Fruit fly (Drosophila melanogaster) Kc167 (cell line): Measurements from ENCODE around the gene baf.

Experiments
- Myc ChIP-seq: fragments of >200 bp; optimal IDR thresholded peaks from 2 replicates; lab custom pipeline; 2017; ENCODE audit warnings: missing external identifiers
- Sin3A ChIP-seq: fragments of >200 bp; optimal IDR thresholded peaks from 2 replicates; lab custom pipeline; 2018; ENCODE audit warnings: missing external identifiers
- h ChIP-seq: fragments of >200 bp; optimal IDR thresholded peaks from 3 replicates; lab custom pipeline; 2018; ENCODE audit warnings: missing external identifiers
- insv ChIP-seq: fragments of >200 bp; optimal IDR thresholded peaks from 3 replicates; lab custom pipeline; 2018; ENCODE audit warnings: missing external identifiers
- psq ChIP-seq: fragments of >200 bp; optimal IDR thresholded peaks from 2 replicates; lab custom pipeline; 2017; ENCODE audit warnings: missing external identifiers
- ttk ChIP-seq: sonication (Bioruptor generic); optimal IDR thresholded peaks from 2 replicates; lab custom pipeline; 2017; ENCODE audit warnings: missing external identifiers

Gene baf

dm6 chr2L:8009283-8010211, 19.7 kb upstream of the baf start, which contains the start of gene CG12560:
Gene CG12560 (minus strand): TSS chr2L:8009477.
- no peak for TF ChIP-seq h
- no peak for TF ChIP-seq Sin3A (lab: Kevin White, UChicago)
- no peak for TF ChIP-seq insv (lab: Kevin White, UChicago)
- no peak for TF ChIP-seq ttk (lab: Kevin White, UChicago)
- no peak for TF ChIP-seq psq

dm6 chr2L:8010602-8011455, 18.4 kb upstream of the baf start, which contains the start of the genes Glyat and Tg:
Gene Glyat (minus strand): TSS chr2L:8010652.
Gene Tg (plus strand): TSS chr2L:8011405.
- TF ChIP-seq ttk (lab: Kevin White, UChicago), result no peak
- no peak for TF ChIP-seq psq
- TF ChIP-seq h, result no peak
- TF ChIP-seq Myc, result no peak
- no peak for TF ChIP-seq insv (lab: Kevin White, UChicago)
- no peak for TF ChIP-seq Sin3A (lab: Kevin White, UChicago)

dm6 chr2L:8012551-8012950, 16.7 kb upstream of the baf start:
- TF ChIP-seq Myc, result no peak
- TF ChIP-seq insv (lab: Kevin White, UChicago), result no peak
- TF ChIP-seq psq, result no peak
- no peak for TF ChIP-seq h
- no peak for TF ChIP-seq Sin3A (lab: Kevin White, UChicago)
- TF ChIP-seq ttk (lab: Kevin White, UChicago), result no peak

dm6 chr2L:8024325-8024724, 4.9 kb upstream of the baf start:
- TF ChIP-seq ttk (lab: Kevin White, UChicago), result no peak
- TF ChIP-seq h, result no peak
- TF ChIP-seq psq, result no peak
- no peak for TF ChIP-seq Myc
- no peak for TF ChIP-seq Sin3A (lab: Kevin White, UChicago)
- TF ChIP-seq insv (lab: Kevin White, UChicago), result no peak

- no peak for TF ChIP-seq Sin3A (lab: Kevin White, UChicago)
- TF ChIP-seq h, result no peak
- TF ChIP-seq ttk (lab: Kevin White, UChicago), result no peak
- no peak for TF ChIP-seq psq
- no peak for TF ChIP-seq Myc
- TF ChIP-seq insv (lab: Kevin White, UChicago), result no peak
These were observed 840 bp downstream of the baf start for dm6 chr2L:8030102-8030501.

- TF ChIP-seq h (no peak), ttk (lab: Kevin White, UChicago) (no peak), insv (lab: Kevin White, UChicago) (no peak), Myc (no peak), psq (no peak), Sin3A (lab: Kevin White, UChicago) (no peak)
These were observed 1.5 kb downstream of the baf start, which contains the start of gene Cka for dm6 chr2L:8030693-8031210. Gene Cka (plus strand): TSS chr2L:8030721.

- TF ChIP-seq ttk (lab: Kevin White, UChicago), result no peak
- TF ChIP-seq insv (lab: Kevin White, UChicago), result no peak
- no peak for TF ChIP-seq Myc
- TF ChIP-seq Sin3A (lab: Kevin White, UChicago), result no peak
- no peak for TF ChIP-seq h
- no peak for TF ChIP-seq psq
These were observed 2.3 kb downstream of the baf start for dm6 chr2L:8031588-8031987.

- no peak for TF ChIP-seq h
- no peak for TF ChIP-seq psq
- no peak for TF ChIP-seq Myc
- no peak for TF ChIP-seq ttk (lab: Kevin White, UChicago)
- no peak for TF ChIP-seq Sin3A (lab: Kevin White, UChicago)
- TF ChIP-seq insv (lab: Kevin White, UChicago), result no peak
These were observed 4.5 kb downstream of the baf start for dm6 chr2L:8033756-8034155.

dm6 chr2L:8034734-8035133, 5.5 kb downstream of the baf start:
- TF ChIP-seq insv (lab: Kevin White, UChicago), result no peak
- no peak for TF ChIP-seq Sin3A (lab: Kevin White, UChicago)
- TF ChIP-seq ttk (lab: Kevin White, UChicago), result no peak
- TF ChIP-seq Myc, result no peak
- TF ChIP-seq h, result no peak
- TF ChIP-seq psq, result no peak

dm6 chr2L:8039688-8040087, 10.4 kb downstream of the baf start, which contains the start of gene CG7367:
Gene CG7367 (minus strand): TSS chr2L:8039788.
- TF ChIP-seq ttk (lab: Kevin White, UChicago), result no peak
- no peak for TF ChIP-seq insv (lab: Kevin White, UChicago)

- no peak for TF ChIP-seq Myc
- TF ChIP-seq insv (lab: Kevin White, UChicago), result no peak
- no peak for TF ChIP-seq h
- TF ChIP-seq ttk (lab: Kevin White, UChicago), result no peak
- no peak for TF ChIP-seq Sin3A (lab: Kevin White, UChicago)
- TF ChIP-seq psq, result no peak
These were observed 11.6 kb downstream of the baf start, which contains the start of gene CCDC53 for dm6 chr2L:8040872-8041271. Gene CCDC53 (plus strand): TSS chr2L:8041106.
